Fruit fly (Drosophila melanogaster) whole organism, prepupa: ENCODE results near the gene fit.

Experiments
- CG7368 ChIP-seq: fragments of 200-800 bp; sonication (Bioruptor generic); optimal IDR thresholded peaks from 3 replicates; lab custom pipeline; 2016; ENCODE audit warnings: missing biosample characterization, missing genetic modification characterization
- Lpt ChIP-seq: fragments of 200-800 bp; sonication (Bioruptor generic); optimal IDR thresholded peaks from 3 replicates; lab custom pipeline; 2016; ENCODE audit warnings: missing biosample characterization, missing genetic modification characterization

dm6 chr3R:21904345-21904744 lies 20.1 kb upstream of the fit start:
- TF ChIP-seq CG7368 (GFP tag; lab: Kevin White, UChicago) (no peak), Lpt (GFP tag; lab: Kevin White, UChicago) (no peak)
